Worm (Caenorhabditis elegans): ENCODE results near the gene ctg-2.

- no peak for TF ChIP-seq ama-1 (optimal IDR thresholded peaks at IDR 0.05)
- no peak for TF ChIP-seq hmbx-1 (tag; optimal IDR thresholded peaks at IDR 0.05)
- TF ChIP-seq tra-4 (tag; optimal IDR thresholded peaks at IDR 0.05), result no peak
- no peak for TF ChIP-seq B0310.2 (tag; optimal IDR thresholded peaks at IDR 0.05)
- TF ChIP-seq hmg-4 (GFP tag; optimal IDR thresholded peaks at IDR 0.05), result no peak
Measured at ce11 chrII:8514729-8515128, at the start of gene ctg-2.
